Fruit fly (Drosophila melanogaster) whole organism, embryonic: ENCODE measurements around the gene CG16953.

ENCODE experiments used
- Adf1 ChIP-seq: fragments of 200-800 bp; sonication (Bioruptor generic); IDR thresholded peaks from 2 replicates; pipeline ENCODE4 v1.3.6; 2022; ENCODE audit warnings: missing biosample characterization, missing genetic modification characterization
- CG10147 ChIP-seq: fragments of 200-800 bp; sonication (Bioruptor generic); optimal IDR thresholded peaks from 2 replicates; lab custom pipeline; 2019; ENCODE audit warnings: missing biosample characterization, mild to moderate bottlenecking, missing genetic modification characterization, moderate library complexity
- CG10267 ChIP-seq: fragments of 200-800 bp; sonication (Bioruptor generic); optimal IDR thresholded peaks from 2 replicates; lab custom pipeline; 2018; ENCODE audit warnings: missing biosample characterization, mild to moderate bottlenecking, missing genetic modification characterization, moderate library complexity
- CG10959 ChIP-seq: fragments of 200-800 bp; sonication (Bioruptor generic); IDR thresholded peaks from 2 replicates; pipeline ENCODE4 v1.3.6; 2022; ENCODE audit warnings: missing biosample characterization, missing genetic modification characterization
- CG11093 ChIP-seq: fragments of 200-800 bp; sonication (Bioruptor generic); IDR thresholded peaks from 3 replicates; pipeline ENCODE4 v1.3.6; 2022; ENCODE audit warnings: missing biosample characterization, missing genetic modification characterization
- CG11504 ChIP-seq: fragments of 200-800 bp; sonication (Bioruptor generic); optimal IDR thresholded peaks from 3 replicates; lab custom pipeline; 2019; ENCODE audit warnings: missing biosample characterization, mild to moderate bottlenecking, missing genetic modification characterization, moderate library complexity
- CG12155 ChIP-seq: fragments of 200-800 bp; sonication (Bioruptor generic); optimal IDR thresholded peaks from 3 replicates; lab custom pipeline; 2016; ENCODE audit warnings: missing biosample characterization, missing genetic modification characterization
- CG13894 ChIP-seq: fragments of 200-800 bp; sonication (Bioruptor generic); optimal IDR thresholded peaks from 3 replicates; lab custom pipeline; 2018; ENCODE audit warnings: missing biosample characterization, mild to moderate bottlenecking, missing genetic modification characterization, moderate library complexity
- CG15514 ChIP-seq: fragments of 200-800 bp; sonication (Bioruptor generic); optimal IDR thresholded peaks from 3 replicates; lab custom pipeline; 2017; ENCODE audit warnings: missing biosample characterization, missing genetic modification characterization, mild to moderate bottlenecking, moderate library complexity, missing genetic modification reagents
- CG15696 ChIP-seq: fragments of 200-800 bp; sonication (Bioruptor generic); optimal IDR thresholded peaks from 2 replicates; lab custom pipeline; 2019; ENCODE audit warnings: missing biosample characterization, mild to moderate bottlenecking, missing genetic modification characterization, moderate library complexity
- CG2678 ChIP-seq: fragments of 200-800 bp; sonication (Bioruptor generic); optimal IDR thresholded peaks from 3 replicates; lab custom pipeline; 2019; ENCODE audit warnings: missing biosample characterization, mild to moderate bottlenecking, missing genetic modification characterization, moderate library complexity
- CG31441 ChIP-seq: fragments of 200-800 bp; sonication (Bioruptor generic); IDR thresholded peaks from 2 replicates; pipeline ENCODE4 v1.3.6; 2022; ENCODE audit warnings: missing biosample characterization, missing genetic modification characterization
- CG34224 ChIP-seq: fragments of 200-800 bp; sonication (Bioruptor generic); IDR thresholded peaks from 3 replicates; pipeline ENCODE4 v1.3.6; 2022; ENCODE audit warnings: missing biosample characterization, missing genetic modification characterization; ENCODE audit not compliant: partially characterized antibody
- CG34422 ChIP-seq: fragments of 200-800 bp; sonication (Bioruptor generic); IDR thresholded peaks from 3 replicates; pipeline ENCODE4 v1.3.6; 2022; ENCODE audit warnings: missing biosample characterization, missing genetic modification characterization
- CG3838 ChIP-seq: fragments of 200-800 bp; sonication (Bioruptor generic); optimal IDR thresholded peaks from 3 replicates; lab custom pipeline; 2016; ENCODE audit warnings: missing biosample characterization, missing genetic modification characterization
- CG4282 ChIP-seq: fragments of 200-800 bp; sonication (Bioruptor generic); optimal IDR thresholded peaks from 2 replicates; lab custom pipeline; 2016; ENCODE audit warnings: missing biosample characterization, missing genetic modification characterization
- CG5953 ChIP-seq: fragments of 200-800 bp; sonication (Bioruptor generic); IDR thresholded peaks from 2 replicates; pipeline ENCODE4 v1.3.6; 2022; ENCODE audit warnings: missing biosample characterization, missing genetic modification characterization
- CG7357 ChIP-seq: fragments of 200-800 bp; sonication (Bioruptor generic); IDR thresholded peaks from 3 replicates; pipeline ENCODE4 v1.3.6; 2022; ENCODE audit warnings: missing biosample characterization, missing genetic modification characterization
- CG8281 ChIP-seq: fragments of 200-800 bp; sonication (Bioruptor generic); optimal IDR thresholded peaks from 2 replicates; lab custom pipeline; 2018; ENCODE audit warnings: missing biosample characterization, mild to moderate bottlenecking, missing genetic modification characterization, moderate library complexity
- CG9817 ChIP-seq: fragments of 200-800 bp; sonication (Bioruptor generic); optimal IDR thresholded peaks from 2 replicates; lab custom pipeline; 2018; ENCODE audit warnings: missing biosample characterization, mild to moderate bottlenecking, missing genetic modification characterization, moderate library complexity
- E2f2 ChIP-seq: fragments of 200-800 bp; sonication (Bioruptor generic); IDR thresholded peaks from 2 replicates; pipeline ENCODE4 v1.3.6; 2022; ENCODE audit warnings: missing biosample characterization, missing genetic modification characterization
- Ets65A ChIP-seq: fragments of 200-800 bp; sonication (Bioruptor generic); peaks from one replicate; lab custom pipeline; 2016; ENCODE audit warnings: missing biosample characterization, missing genetic modification characterization
- GATAe ChIP-seq: fragments of 200-800 bp; sonication (Bioruptor generic); conservative IDR thresholded peaks from 2 replicates; pipeline ENCODE4 v1.3.6; 2022; ENCODE audit warnings: missing biosample characterization, missing genetic modification characterization
- Gsc ChIP-seq: fragments of 200-800 bp; sonication (Bioruptor generic); IDR thresholded peaks from 2 replicates; pipeline ENCODE4 v1.3.6; 2022; ENCODE audit warnings: missing biosample characterization, missing genetic modification characterization
- H15 ChIP-seq: fragments of 200-800 bp; sonication (Bioruptor generic); IDR thresholded peaks from 3 replicates; pipeline ENCODE4 v1.3.6; 2022; ENCODE audit warnings: missing biosample characterization, missing genetic modification characterization
- Lhr ChIP-seq: fragments of 200-800 bp; sonication (Bioruptor generic); optimal IDR thresholded peaks from 3 replicates; lab custom pipeline; 2017; ENCODE audit warnings: mild to moderate bottlenecking, missing biosample characterization, missing genetic modification reagents, missing genetic modification characterization
- Oli ChIP-seq: fragments of 200-800 bp; sonication (Bioruptor generic); optimal IDR thresholded peaks from 2 replicates; lab custom pipeline; 2018; ENCODE audit warnings: missing biosample characterization, mild to moderate bottlenecking, missing genetic modification characterization, moderate library complexity
- Xbp1 ChIP-seq: fragments of 200-800 bp; sonication (Bioruptor generic); optimal IDR thresholded peaks from 3 replicates; lab custom pipeline; 2016; ENCODE audit warnings: missing biosample characterization, mild to moderate bottlenecking, missing genetic modification characterization
- bigmax ChIP-seq: fragments of 200-800 bp; sonication (Bioruptor generic); optimal IDR thresholded peaks from 2 replicates; lab custom pipeline; 2018; ENCODE audit warnings: missing biosample characterization, mild to moderate bottlenecking, missing genetic modification characterization
- chm ChIP-seq: fragments of 200-800 bp; sonication (Bioruptor generic); IDR thresholded peaks from 2 replicates; pipeline ENCODE4 v1.3.6; 2022; ENCODE audit warnings: missing biosample characterization, missing genetic modification characterization
- corto ChIP-seq: fragments of 200-800 bp; sonication (Bioruptor generic); optimal IDR thresholded peaks from 2 replicates; lab custom pipeline; 2016; ENCODE audit warnings: missing biosample characterization, mild to moderate bottlenecking, missing genetic modification characterization, moderate library complexity
- dmrt99B ChIP-seq: fragments of 200-800 bp; sonication (Bioruptor generic); optimal IDR thresholded peaks from 2 replicates; lab custom pipeline; 2018; ENCODE audit warnings: missing biosample characterization, mild to moderate bottlenecking, missing genetic modification characterization, moderate library complexity
- ems ChIP-seq: fragments of 200-800 bp; sonication (Bioruptor generic); optimal IDR thresholded peaks from 3 replicates; lab custom pipeline; 2016; ENCODE audit warnings: missing biosample characterization, missing genetic modification characterization
- exex ChIP-seq: fragments of 200-800 bp; sonication (Bioruptor generic); optimal IDR thresholded peaks from 4 replicates; lab custom pipeline; 2018; ENCODE audit warnings: missing biosample characterization, mild to moderate bottlenecking, missing genetic modification characterization, moderate library complexity
- ind ChIP-seq: fragments of 200-800 bp; sonication (Bioruptor generic); optimal IDR thresholded peaks from 3 replicates; lab custom pipeline; 2016; ENCODE audit warnings: missing biosample characterization, missing genetic modification characterization
- ken ChIP-seq: fragments of 200-800 bp; sonication (Bioruptor generic); IDR thresholded peaks from 3 replicates; pipeline ENCODE4 v1.3.6; 2022; ENCODE audit warnings: missing biosample characterization, missing genetic modification characterization
- luna ChIP-seq: fragments of 200-800 bp; sonication (Bioruptor generic); optimal IDR thresholded peaks from 2 replicates; lab custom pipeline; 2016; ENCODE audit warnings: missing biosample characterization, missing genetic modification characterization
- maf-S ChIP-seq: fragments of 200-800 bp; sonication (Bioruptor generic); optimal IDR thresholded peaks from 2 replicates; lab custom pipeline; 2016; ENCODE audit warnings: missing biosample characterization, missing genetic modification characterization
- mam ChIP-seq: fragments of 200-800 bp; sonication (Bioruptor generic); optimal IDR thresholded peaks from 3 replicates; lab custom pipeline; 2016; ENCODE audit warnings: missing biosample characterization, missing genetic modification characterization
- pan ChIP-seq, 4 experiments: fragments of >200 bp in 3 of 4; fragments of 200-800 bp in 1 of 4; sonication (Bioruptor generic) in 1 of 4; optimal IDR thresholded peaks in 3 of 4; IDR thresholded peaks in 1 of 4; 2 replicates each; pipeline versions ENCODE4 v1.3.6 to Lab custom; 2017 to 2022; ENCODE audit warnings: missing biosample characterization in 2 of 4, missing genetic modification characterization in 2 of 4, mixed read lengths in 1 of 4
- phol ChIP-seq: fragments of 200-800 bp; sonication (Bioruptor generic); optimal IDR thresholded peaks from 3 replicates; lab custom pipeline; 2018; ENCODE audit warnings: missing biosample characterization, mild to moderate bottlenecking, missing genetic modification characterization, moderate library complexity
- pum ChIP-seq: fragments of 200-800 bp; sonication (Bioruptor generic); optimal IDR thresholded peaks from 2 replicates; lab custom pipeline; 2016; ENCODE audit warnings: missing biosample characterization, missing genetic modification characterization
- ro ChIP-seq: fragments of 200-800 bp; sonication (Bioruptor generic); IDR thresholded peaks from 2 replicates; pipeline ENCODE4 v1.3.6; 2022; ENCODE audit warnings: missing biosample characterization, missing genetic modification characterization
- sc ChIP-seq, 3 experiments: fragments of >200 bp in 2 of 3; fragments of 200-800 bp in 1 of 3; sonication (Bioruptor generic) in 1 of 3; optimal IDR thresholded peaks; 2 replicates in 2 of 3; 3 replicates in 1 of 3; lab custom pipeline; 2017; ENCODE audit warnings: mild to moderate bottlenecking in 1 of 3, missing biosample characterization in 1 of 3, missing genetic modification characterization in 1 of 3, missing genetic modification reagents in 1 of 3
- tio ChIP-seq: fragments of 200-800 bp; sonication (Bioruptor generic); optimal IDR thresholded peaks from 2 replicates; lab custom pipeline; 2017; ENCODE audit warnings: missing biosample characterization, missing genetic modification characterization, inconsistent platforms
- tx ChIP-seq: fragments of 200-800 bp; sonication (Bioruptor generic); optimal IDR thresholded peaks from 2 replicates; lab custom pipeline; 2016; ENCODE audit warnings: missing biosample characterization, missing genetic modification characterization
- z ChIP-seq: fragments of 200-800 bp; sonication (Bioruptor generic); IDR thresholded peaks from 3 replicates; pipeline ENCODE4 v1.3.6; 2022; ENCODE audit warnings: missing biosample characterization, missing genetic modification characterization

CG16953 gene

dm6 chr3R:20587630-20588479 is 2.2 kb upstream of the CG16953 start, which contains the start of gene Septin2 (continued):
- TF ChIP-seq CG31441 (peak; percentile 72), CG13894 (tag; lab: Kevin White, UChicago) (no peak), phol (tag; lab: Kevin White, UChicago) (peak; percentile 86), ind (GFP tag; lab: Kevin White, UChicago) (peak; percentile 69), CG10959 (GFP tag; lab: Robert Waterston, UW) (0 out of 2 replicates have a peak, but pooled peaks have one; percentile 51), CG8281 (tag; lab: Kevin White, UChicago) (peak; percentile 53), Ets65A (GFP tag; lab: Kevin White, UChicago) (no peak), CG2678 (tag; lab: Kevin White, UChicago) (peak; percentile 89), CG10147 (GFP tag; lab: Kevin White, UChicago) (peak; percentile 62), corto (GFP tag; lab: Kevin White, UChicago) (peak; percentile 67), CG5953 (GFP tag; lab: Robert Waterston, UW) (0 out of 2 replicates have a peak, but pooled peaks have one; percentile 13), GATAe (GFP tag; lab: Robert Waterston, UW) (no peak), Gsc (GFP tag; lab: Robert Waterston, UW) (peak; percentile 11; the same call in 1 of the 2 replicates), tx (GFP tag; lab: Kevin White, UChicago) (peak; percentile 47), pan (optimal IDR thresholded peaks at IDR 0.05; lab: Kevin White, UChicago) (no peak), pan (GFP tag; optimal IDR thresholded peaks at IDR 0.05 in 1 of 2, IDR thresholded peaks at IDR 0.05 in 1 of 2) (peak in 1 of 2 experiments; percentile 68), chm (GFP tag; lab: Robert Waterston, UW) (no peak), sc (optimal IDR thresholded peaks at IDR 0.05; lab: Kevin White, UChicago) (no peak), sc (GFP tag; optimal IDR thresholded peaks at IDR 0.05; lab: Kevin White, UChicago) (peak; percentile 79), ems (GFP tag; lab: Kevin White, UChicago) (peak; percentile 49), ro (no peak), CG9817 (tag; lab: Kevin White, UChicago) (peak; percentile 34), CG3838 (peak; percentile 70), CG7357 (0 out of 3 replicates have a peak, but pooled peaks have one; percentile 49), CG15514 (GFP tag; lab: Kevin White, UChicago) (peak; percentile 49), CG4282 (no peak), maf-S (GFP tag; lab: Kevin White, UChicago) (peak; percentile 23), Xbp1 (GFP tag; lab: Kevin White, UChicago) (peak; percentile 79), Lhr (GFP tag; lab: Kevin White, UChicago) (peak; percentile 70), H15 (GFP tag; lab: Robert Waterston, UW) (no peak), CG34224 (GFP tag; lab: Robert Waterston, UW) (no peak), Adf1 (GFP tag; lab: Robert Waterston, UW) (no peak), pum (GFP tag; lab: Kevin White, UChicago) (peak; percentile 56), bigmax (GFP tag; lab: Kevin White, UChicago) (no peak), CG10267 (peak; percentile 79), mam (peak; percentile 22), CG12155 (GFP tag; lab: Kevin White, UChicago) (peak; percentile 40), CG34422 (peak; percentile 61), CG11504 (tag; lab: Kevin White, UChicago) (peak; percentile 91), luna (no peak), Oli (tag; lab: Kevin White, UChicago) (peak; percentile 86), ken (0 out of 3 replicates have a peak, but pooled peaks have one; percentile 49), z (GFP tag; lab: Robert Waterston, UW) (no peak), dmrt99B (peak; percentile 91), CG11093 (GFP tag; lab: Robert Waterston, UW) (peak; percentile 31; the same call in 1 of the 3 replicates), tio (peak; percentile 88), E2f2 (GFP tag; lab: Robert Waterston, UW) (peak; percentile 37; the same call in 1 of the 2 replicates), CG15696 (tag; lab: Kevin White, UChicago) (peak; percentile 70), exex (tag; lab: Kevin White, UChicago) (no peak)
